Worm (Caenorhabditis elegans) whole organism, L4/young adult: ENCODE measurements around the gene T24A6.17.

Experiments
- W03F9.2 ChIP-seq: fragments of 150-350 bp; optimal IDR thresholded peaks from 2 replicates; lab custom pipeline; 2014; ENCODE audit warnings: missing biosample characterization, missing genetic modification characterization
- dao-5 ChIP-seq: sonication (generic microtip); optimal IDR thresholded peaks from 2 replicates; lab custom pipeline; 2016; ENCODE audit warnings: missing genotype, missing genetic modification characterization, moderate library complexity, missing compliant biosample characterization
- him-1 ChIP-seq: sonication (generic microtip); optimal IDR thresholded peaks from 2 replicates; lab custom pipeline; 2016; ENCODE audit warnings: missing genotype, missing genetic modification reagents, missing genetic modification characterization, missing compliant biosample characterization

- no peak for TF ChIP-seq him-1 (tag; lab: Kevin White, UChicago)
- no peak for TF ChIP-seq W03F9.2 (tag; lab: Kevin White, UChicago)
- TF ChIP-seq dao-5 (tag; lab: Kevin White, UChicago), result no peak
These were observed 16.1 kb upstream of the T24A6.17 start for ce11 chrV:3580385-3580784.
